Worm (Caenorhabditis elegans): Measurements from ENCODE around the gene try-12.

DNA sequence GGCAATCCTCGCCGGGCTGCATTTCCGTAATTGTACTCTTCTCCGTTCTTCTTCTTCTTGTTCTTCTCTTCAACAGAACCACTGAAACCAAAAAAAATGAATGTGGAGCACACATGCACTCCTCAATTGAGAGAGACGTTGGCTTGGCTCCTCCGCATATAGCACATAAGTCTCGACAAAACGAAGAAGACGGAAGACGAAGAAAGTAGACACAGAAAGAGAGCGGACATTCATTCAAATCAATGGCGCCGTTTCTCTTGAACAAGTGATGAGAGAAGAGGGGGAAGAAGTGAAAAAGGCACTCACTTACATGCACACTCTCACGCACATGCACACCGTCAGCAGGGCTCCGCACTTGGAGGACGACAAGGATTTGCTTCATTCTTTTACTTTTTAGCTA, 11.6 kb upstream of the try-12 start, which contains the start of gene F25E5.9:
- no peak for TF ChIP-seq snpc-4 (GFP tag; optimal IDR thresholded peaks at IDR 0.05)
- no peak for TF ChIP-seq snpc-4 (tag; optimal IDR thresholded peaks at IDR 0.05)
- no peak for TF ChIP-seq F22D6.2 (tag; optimal IDR thresholded peaks at IDR 0.05)
- no peak for TF ChIP-seq ama-1 (optimal IDR thresholded peaks at IDR 0.05)
- TF ChIP-seq ama-1 (GFP tag; optimal IDR thresholded peaks at IDR 0.05): no peak
- TF ChIP-seq pha-4 (tag; optimal IDR thresholded peaks at IDR 0.05): no peak
- TF ChIP-seq lir-1 (GFP tag; conservative IDR thresholded peaks at IDR 0.05): no peak
- TF ChIP-seq unc-130 (GFP tag; optimal IDR thresholded peaks at IDR 0.05): no peak
- no peak for TF ChIP-seq unc-62 (GFP tag; optimal IDR thresholded peaks at IDR 0.05)
- no peak for TF ChIP-seq bed-1 (GFP tag; IDR thresholded peaks at IDR 0.05)
